Fruit fly (Drosophila melanogaster): Measurements from ENCODE around the gene Sry-delta.

Gene Sry-delta

DNA sequence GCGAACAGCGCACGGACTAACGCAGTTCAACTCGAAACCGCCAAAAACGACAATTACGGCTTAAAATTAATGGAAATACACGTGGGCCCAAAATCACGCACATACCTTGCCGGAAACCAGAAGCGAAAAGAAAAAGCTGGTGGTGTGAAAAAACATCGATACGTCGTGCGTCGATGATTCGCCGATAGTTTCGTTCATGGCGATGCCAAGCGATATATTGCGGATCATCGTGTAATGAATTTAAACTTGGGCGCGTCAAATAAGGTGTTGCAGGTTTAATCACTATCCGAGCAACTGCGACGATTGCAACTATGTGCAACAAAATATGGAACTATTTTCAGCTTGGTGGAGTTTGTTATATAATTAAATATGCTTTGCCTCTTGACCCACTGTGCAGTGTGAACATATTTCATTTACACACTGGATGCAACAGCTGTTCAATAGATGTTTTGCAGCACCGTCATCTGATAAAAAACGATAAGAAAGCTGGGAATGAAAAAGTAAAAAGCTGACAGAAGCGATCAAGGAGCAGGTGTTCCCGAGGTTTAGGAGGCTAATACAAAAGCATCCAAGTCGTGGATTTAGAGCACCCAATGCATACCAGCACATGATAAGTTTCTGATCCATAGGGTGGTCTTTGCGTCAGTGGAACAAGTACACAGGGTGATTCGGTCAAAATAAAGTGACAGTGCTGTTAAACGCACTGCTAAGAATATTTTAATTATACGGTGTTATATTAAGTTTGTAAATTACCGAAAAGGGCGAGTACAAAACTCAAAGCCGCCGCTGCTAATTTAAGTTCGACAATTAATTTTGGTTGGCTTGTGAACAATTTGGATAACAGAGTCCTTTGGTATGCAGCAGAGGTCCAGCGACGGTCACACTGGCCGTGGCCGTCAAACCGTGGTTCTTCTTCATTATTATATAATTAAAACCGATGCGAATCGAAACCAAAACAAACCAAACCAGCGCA is 3.2 kb downstream of the Sry-delta start, which contains the start of the genes RpL32 and CG7943 (continued):
- TF ChIP-seq CG16779 (tag; optimal IDR thresholded peaks at IDR 0.05) (peak; percentile 83), Gug (GFP tag; IDR thresholded peaks at IDR 0.05) (peak; percentile 78), topi (GFP tag; optimal IDR thresholded peaks at IDR 0.05) (peak; percentile 95), svp (GFP tag) (peak; percentile 97), Eip75B (GFP tag; optimal IDR thresholded peaks at IDR 0.05) (peak; percentile 94), Lpt (GFP tag; optimal IDR thresholded peaks at IDR 0.05) (peak; percentile 83), pdm3 (GFP tag; optimal IDR thresholded peaks at IDR 0.05) (peak; percentile 93), CG34406 (GFP tag; optimal IDR thresholded peaks at IDR 0.05) (peak; percentile 89), Eip78C (GFP tag) (peak; percentile 97), Blimp-1 (GFP tag; optimal IDR thresholded peaks at IDR 0.05) (peak; percentile 84), CG11902 (GFP tag; optimal IDR thresholded peaks at IDR 0.05) (peak; percentile 93), vri (GFP tag; optimal IDR thresholded peaks at IDR 0.05) (peak; percentile 90), CG6854 (GFP tag; optimal IDR thresholded peaks at IDR 0.05) (peak; percentile 93), CG6163 (GFP tag; IDR thresholded peaks at IDR 0.05) (peak; percentile 95), Sox102F (GFP tag; optimal IDR thresholded peaks at IDR 0.05) (peak; percentile 93), Hr38 (GFP tag; optimal IDR thresholded peaks at IDR 0.05) (peak; percentile 63), ss (GFP tag; optimal IDR thresholded peaks at IDR 0.05) (peak; percentile 65 to 90), CG10669 (GFP tag; optimal IDR thresholded peaks at IDR 0.05) (peak; percentile 87), CG9139 (GFP tag; optimal IDR thresholded peaks at IDR 0.05) (peak; percentile 62), CG7368 (GFP tag; optimal IDR thresholded peaks at IDR 0.05) (peak; percentile 92), acj6 (GFP tag; optimal IDR thresholded peaks at IDR 0.05) (peak; percentile 91), CG31627 (GFP tag; optimal IDR thresholded peaks at IDR 0.05) (peak; percentile 96), achi (GFP tag; optimal IDR thresholded peaks at IDR 0.05) (peak; percentile 91), fd85E (GFP tag; optimal IDR thresholded peaks at IDR 0.05) (peak; percentile 89), CG8119 (GFP tag; IDR thresholded peaks at IDR 0.05) (peak; percentile 81), Ets21C (GFP tag; optimal IDR thresholded peaks at IDR 0.05) (peak; percentile 95), Smox (GFP tag; optimal IDR thresholded peaks at IDR 0.05) (peak; percentile 93), Hr4 (GFP tag; optimal IDR thresholded peaks at IDR 0.05) (peak; percentile 86), CG11762 (GFP tag; optimal IDR thresholded peaks at IDR 0.05; ENCODE audit: insufficient read depth) (peak; percentile 88), eg (GFP tag; IDR thresholded peaks at IDR 0.05) (peak; percentile 93), CG15336 (GFP tag; IDR thresholded peaks at IDR 0.05) (peak; percentile 81), Sox14 (GFP tag; optimal IDR thresholded peaks at IDR 0.05) (peak; percentile 92), spab (GFP tag; optimal IDR thresholded peaks at IDR 0.05) (no peak), CG8632 (GFP tag; optimal IDR thresholded peaks at IDR 0.05) (peak; percentile 84), CG32006 (GFP tag; optimal IDR thresholded peaks at IDR 0.05) (peak; percentile 84), Hr39 (GFP tag; optimal IDR thresholded peaks at IDR 0.05) (peak; percentile 94), CG8319 (GFP tag; optimal IDR thresholded peaks at IDR 0.05) (peak; percentile 91), dsx (GFP tag; optimal IDR thresholded peaks at IDR 0.05; ENCODE audit: poor library complexity, severe bottlenecking) (peak; percentile 71)

DNA sequence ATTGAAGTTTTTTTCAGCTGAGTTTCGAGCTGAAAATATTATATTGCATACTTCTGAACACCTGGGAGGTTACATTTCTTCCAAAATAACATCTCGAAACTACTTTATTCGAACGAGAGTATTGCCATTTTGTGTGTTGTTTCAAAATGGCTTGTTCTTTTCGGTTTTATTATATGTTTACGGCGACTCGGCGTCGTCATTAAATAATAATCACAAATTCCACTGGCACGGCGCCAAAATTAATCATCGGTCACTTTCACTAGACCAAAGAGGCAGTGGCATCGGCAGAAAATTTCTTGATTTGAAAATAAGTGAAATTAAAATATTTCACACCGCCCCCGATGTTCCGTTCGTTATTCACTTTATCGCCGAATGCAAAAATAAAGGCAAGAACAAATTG is 7.3 kb downstream of the Sry-delta start:
- TF ChIP-seq svp (GFP tag) (peak; percentile 66), CG8632 (GFP tag; optimal IDR thresholded peaks at IDR 0.05) (no peak)

DNA sequence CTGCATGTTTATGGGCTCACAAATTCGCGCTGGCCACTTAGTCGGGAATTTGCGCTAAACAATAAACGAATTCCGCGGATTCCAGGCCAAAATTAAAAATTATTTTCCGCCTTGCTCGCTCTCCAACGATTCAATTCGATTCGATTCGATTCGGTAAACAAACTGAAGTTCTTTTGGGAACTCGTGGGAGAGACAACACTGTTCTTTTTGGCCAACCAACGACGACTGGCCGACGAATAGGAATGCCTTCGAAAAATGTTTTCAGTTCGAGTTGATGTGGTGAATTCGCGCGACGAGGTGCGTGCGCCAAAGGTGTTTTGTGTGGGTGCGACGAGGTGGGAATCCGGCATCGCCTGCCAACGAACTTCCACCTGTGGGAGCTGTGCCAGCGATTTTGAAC is 8.8 kb downstream of the Sry-delta start, which contains the start of gene CG15528:
Gene CG15528 (minus strand): TSS at position 180 of the 400 bp plus-strand sequence.
- TF ChIP-seq Hr39 (GFP tag; optimal IDR thresholded peaks at IDR 0.05) (no peak), CG8632 (GFP tag; optimal IDR thresholded peaks at IDR 0.05) (no peak)

Measured in whole organism, prepupa.